Worm (Caenorhabditis elegans) whole organism, early embryonic: ENCODE measurements around the gene prx-2.

Source experiments
- B0310.2 ChIP-seq: sonication (generic microtip); optimal IDR thresholded peaks from 2 replicates; lab custom pipeline; 2016; ENCODE audit warnings: mild to moderate bottlenecking, missing genetic modification characterization, missing compliant biosample characterization
- F13C5.2 ChIP-seq: sonication (generic microtip); optimal IDR thresholded peaks from 2 replicates; lab custom pipeline; 2017; ENCODE audit warnings: mild to moderate bottlenecking, missing genetic modification characterization, inconsistent platforms, missing compliant biosample characterization
- aly-1 ChIP-seq: sonication (generic microtip); optimal IDR thresholded peaks from 2 replicates; lab custom pipeline; 2016; ENCODE audit warnings: missing genetic modification characterization, missing compliant biosample characterization
- ama-1 ChIP-seq: fragments of 150-350 bp; optimal IDR thresholded peaks from 2 replicates; lab custom pipeline; 2014
- ceh-13 ChIP-seq: fragments of 200-800 bp; sonication (Bioruptor generic); optimal IDR thresholded peaks from 2 replicates; lab custom pipeline; 2018; ENCODE audit warnings: mild to moderate bottlenecking, missing genetic modification characterization, missing compliant biosample characterization
- ceh-36 ChIP-seq: sonication (generic microtip); optimal IDR thresholded peaks from 2 replicates; lab custom pipeline; 2016; ENCODE audit warnings: missing genetic modification characterization, inconsistent platforms, missing compliant biosample characterization
- ets-7 ChIP-seq: sonication (generic microtip); optimal IDR thresholded peaks from 2 replicates; lab custom pipeline; 2016; ENCODE audit warnings: missing genotype, missing genetic modification characterization, missing compliant biosample characterization
- flt-1 ChIP-seq: fragments of 200-800 bp; sonication (Bioruptor generic); IDR thresholded peaks from 2 replicates; pipeline ENCODE4 v1.3.6; 2022; ENCODE audit warnings: missing genetic modification characterization, missing compliant biosample characterization
- hmbx-1 ChIP-seq: sonication (generic microtip); optimal IDR thresholded peaks from 2 replicates; lab custom pipeline; 2016; ENCODE audit warnings: mild to moderate bottlenecking, missing genetic modification characterization, missing compliant biosample characterization
- hmg-4 ChIP-seq: fragments of 200-800 bp; sonication (Bioruptor generic); optimal IDR thresholded peaks from 2 replicates; lab custom pipeline; 2018; ENCODE audit warnings: mild to moderate bottlenecking, missing genetic modification characterization, missing compliant biosample characterization
- hnd-1 ChIP-seq: sonication (generic microtip); optimal IDR thresholded peaks from 2 replicates; lab custom pipeline; 2016; ENCODE audit warnings: missing genetic modification characterization, missing compliant biosample characterization
- pes-1 ChIP-seq: fragments of 200-800 bp; sonication (Bioruptor generic); IDR thresholded peaks from 2 replicates; pipeline ENCODE4 v1.3.6; 2022; ENCODE audit warnings: missing genetic modification reagents, missing genetic modification characterization, missing compliant biosample characterization
- scrt-1 ChIP-seq: fragments of 200-800 bp; sonication (Bioruptor generic); IDR thresholded peaks from 2 replicates; pipeline ENCODE4 v1.3.6; 2022; ENCODE audit warnings: missing genetic modification characterization, missing compliant biosample characterization
- sea-1 ChIP-seq: fragments of 200-800 bp; sonication (Bioruptor generic); conservative IDR thresholded peaks from 2 replicates; pipeline ENCODE4 v1.3.6; 2022; ENCODE audit warnings: missing genetic modification characterization, missing compliant biosample characterization
- tbx-11 ChIP-seq: fragments of 200-800 bp; sonication (Bioruptor generic); IDR thresholded peaks from 2 replicates; pipeline ENCODE4 v1.3.6; 2022; ENCODE audit warnings: missing genetic modification characterization, missing compliant biosample characterization
- tbx-37 ChIP-seq: fragments of 200-800 bp; sonication (Bioruptor generic); conservative IDR thresholded peaks from 2 replicates; pipeline ENCODE4 v1.3.6; 2022; ENCODE audit warnings: missing genetic modification reagents, missing genetic modification characterization, missing compliant biosample characterization
- tra-4 ChIP-seq: sonication (generic microtip); optimal IDR thresholded peaks from 2 replicates; lab custom pipeline; 2017; ENCODE audit warnings: missing genetic modification characterization, missing compliant biosample characterization

Gene prx-2

ce11 chrIV:11668001-11668400 lies 24.1 kb downstream of the prx-2 start, which contains the start of gene atg-4.2:
Gene atg-4.2 (plus strand): TSS chrIV:11668024.
- TF ChIP-seq sea-1 (GFP tag; lab: Robert Waterston, UW): no peak
- no peak for TF ChIP-seq ceh-13 (GFP tag; lab: Kevin White, UChicago)

DNA sequence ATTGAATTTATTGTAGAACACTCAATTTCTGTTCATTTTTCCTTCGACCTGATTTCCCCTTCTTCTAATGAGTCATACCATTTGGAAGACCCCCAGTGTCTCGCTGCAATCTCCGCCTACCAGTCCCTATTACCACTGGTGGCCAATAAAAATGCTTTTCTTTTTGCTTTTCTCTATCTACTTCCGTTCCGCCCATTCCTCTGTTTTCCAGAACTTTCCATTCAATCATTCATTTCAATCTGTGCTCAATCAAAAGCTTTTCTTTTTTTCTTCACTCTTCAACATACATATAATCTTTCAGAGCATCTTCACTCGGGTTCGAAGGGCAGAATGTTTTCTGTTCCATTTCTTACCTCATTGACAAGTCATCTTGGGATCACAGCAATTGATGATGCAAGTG lies 29.6 kb downstream of the prx-2 start, which contains the start of gene inx-8:
TSS of gene inx-8 (plus strand) at position 301 of the 400 bp plus-strand sequence.
- no peak for TF ChIP-seq B0310.2 (tag; lab: Kevin White, UChicago)
- TF ChIP-seq aly-1 (tag; lab: Kevin White, UChicago): no peak
- TF ChIP-seq tra-4 (tag; lab: Kevin White, UChicago): no peak
- TF ChIP-seq ets-7 (tag; lab: Kevin White, UChicago): no peak
- no peak for TF ChIP-seq scrt-1
- TF ChIP-seq ceh-36 (tag; lab: Kevin White, UChicago): no peak
- no peak for TF ChIP-seq pes-1 (GFP tag; lab: Robert Waterston, UW)
- TF ChIP-seq flt-1 (GFP tag; lab: Robert Waterston, UW): no peak
- TF ChIP-seq tbx-11 (GFP tag; lab: Robert Waterston, UW): no peak
- TF ChIP-seq ama-1 (lab: Kevin White, UChicago): no peak
- TF ChIP-seq ceh-13 (GFP tag; lab: Kevin White, UChicago): no peak

ce11 chrIV:11676054-11676453 lies 32.1 kb downstream of the prx-2 start, which contains the start of gene inx-9:
Gene inx-9 (plus strand): TSS chrIV:11676354.
- TF ChIP-seq ets-7 (tag; lab: Kevin White, UChicago) (no peak), hmbx-1 (no peak), B0310.2 (tag; lab: Kevin White, UChicago) (no peak), ceh-13 (GFP tag; lab: Kevin White, UChicago) (no peak), tbx-11 (GFP tag; lab: Robert Waterston, UW) (no peak), ceh-36 (tag; lab: Kevin White, UChicago) (no peak), scrt-1 (no peak), sea-1 (GFP tag; lab: Robert Waterston, UW) (no peak), tbx-37 (GFP tag; lab: Robert Waterston, UW) (no peak), aly-1 (tag; lab: Kevin White, UChicago) (no peak), pes-1 (GFP tag; lab: Robert Waterston, UW) (no peak), F13C5.2 (tag; lab: Kevin White, UChicago) (no peak), ama-1 (lab: Kevin White, UChicago) (no peak), hmg-4 (GFP tag; lab: Kevin White, UChicago) (no peak), hnd-1 (tag; lab: Kevin White, UChicago) (no peak), tra-4 (tag; lab: Kevin White, UChicago) (no peak)

DNA sequence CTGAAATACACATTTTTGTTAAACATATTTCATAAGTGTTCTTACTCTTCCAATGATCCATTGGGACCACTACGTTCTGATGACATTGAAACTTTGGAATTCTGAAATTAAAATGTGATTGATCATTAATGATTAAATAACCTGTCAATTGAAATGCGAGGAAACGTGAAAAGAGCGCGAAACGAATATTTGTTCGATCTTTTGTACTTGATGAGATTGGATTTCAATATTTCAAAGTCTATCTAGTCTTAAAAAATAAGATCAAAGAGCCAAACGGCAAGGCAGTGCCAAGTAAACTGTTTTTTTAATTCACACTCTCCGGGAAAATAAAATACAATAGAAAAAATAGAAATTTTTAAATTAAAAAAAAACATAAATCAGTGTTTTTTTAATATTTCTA lies 38.0 kb downstream of the prx-2 start, which contains the start of gene ZK792.4:
TSS of gene ZK792.4 (minus strand) at position 101 of the 400 bp plus-strand sequence.
- TF ChIP-seq aly-1 (tag; lab: Kevin White, UChicago) (no peak), tra-4 (tag; lab: Kevin White, UChicago) (no peak), ceh-13 (GFP tag; lab: Kevin White, UChicago) (no peak), tbx-11 (GFP tag; lab: Robert Waterston, UW) (no peak), F13C5.2 (tag; lab: Kevin White, UChicago) (no peak), ceh-36 (tag; lab: Kevin White, UChicago) (no peak), hmbx-1 (no peak), sea-1 (GFP tag; lab: Robert Waterston, UW) (no peak), pes-1 (GFP tag; lab: Robert Waterston, UW) (no peak), scrt-1 (no peak), B0310.2 (tag; lab: Kevin White, UChicago) (no peak), flt-1 (GFP tag; lab: Robert Waterston, UW) (no peak)

DNA sequence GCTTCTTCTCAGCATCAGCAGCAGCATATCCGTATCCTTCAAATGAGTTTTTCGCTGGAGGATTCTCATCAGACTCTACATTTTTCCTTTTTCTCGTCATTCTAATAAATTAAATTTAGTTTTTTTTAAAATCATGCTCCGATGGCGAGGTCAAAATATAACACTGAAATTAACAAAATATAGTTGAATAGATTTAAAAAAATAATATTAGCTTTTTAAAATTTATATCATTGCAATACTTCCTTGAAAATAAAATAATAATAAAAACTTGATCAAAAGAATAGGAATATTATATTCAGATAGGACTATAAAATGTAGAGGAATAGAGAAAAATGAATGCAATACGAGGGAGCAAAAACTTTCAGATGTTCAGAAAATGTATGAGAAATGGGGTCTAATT lies 44.1 kb downstream of the prx-2 start, which contains the start of gene ZK792.5:
TSS of gene ZK792.5 (minus strand) at position 101 of the 400 bp plus-strand sequence.
- TF ChIP-seq sea-1 (GFP tag; lab: Robert Waterston, UW): no peak
- no peak for TF ChIP-seq hmg-4 (GFP tag; lab: Kevin White, UChicago)
- TF ChIP-seq pes-1 (GFP tag; lab: Robert Waterston, UW): no peak
- no peak for TF ChIP-seq hnd-1 (tag; lab: Kevin White, UChicago)
- no peak for TF ChIP-seq tra-4 (tag; lab: Kevin White, UChicago)
- TF ChIP-seq flt-1 (GFP tag; lab: Robert Waterston, UW): no peak
- TF ChIP-seq ceh-36 (tag; lab: Kevin White, UChicago): no peak
- no peak for TF ChIP-seq aly-1 (tag; lab: Kevin White, UChicago)
- no peak for TF ChIP-seq B0310.2 (tag; lab: Kevin White, UChicago)

- no peak for TF ChIP-seq pes-1 (GFP tag; lab: Robert Waterston, UW)
- TF ChIP-seq ets-7 (tag; lab: Kevin White, UChicago): no peak
- TF ChIP-seq scrt-1: no peak
- TF ChIP-seq B0310.2 (tag; lab: Kevin White, UChicago): no peak
- TF ChIP-seq F13C5.2 (tag; lab: Kevin White, UChicago): no peak
- TF ChIP-seq tbx-37 (GFP tag; lab: Robert Waterston, UW): no peak
- TF ChIP-seq ceh-13 (GFP tag; lab: Kevin White, UChicago): no peak
- TF ChIP-seq hmbx-1: no peak
- no peak for TF ChIP-seq sea-1 (GFP tag; lab: Robert Waterston, UW)
- no peak for TF ChIP-seq flt-1 (GFP tag; lab: Robert Waterston, UW)
- no peak for TF ChIP-seq aly-1 (tag; lab: Kevin White, UChicago)
- TF ChIP-seq ama-1 (lab: Kevin White, UChicago): no peak
- TF ChIP-seq hnd-1 (tag; lab: Kevin White, UChicago): no peak
These were observed 47.1 kb downstream of the prx-2 start, which contains the start of gene let-60 for ce11 chrIV:11690988-11691387. Gene let-60 (minus strand): TSS chrIV:11691088.

DNA sequence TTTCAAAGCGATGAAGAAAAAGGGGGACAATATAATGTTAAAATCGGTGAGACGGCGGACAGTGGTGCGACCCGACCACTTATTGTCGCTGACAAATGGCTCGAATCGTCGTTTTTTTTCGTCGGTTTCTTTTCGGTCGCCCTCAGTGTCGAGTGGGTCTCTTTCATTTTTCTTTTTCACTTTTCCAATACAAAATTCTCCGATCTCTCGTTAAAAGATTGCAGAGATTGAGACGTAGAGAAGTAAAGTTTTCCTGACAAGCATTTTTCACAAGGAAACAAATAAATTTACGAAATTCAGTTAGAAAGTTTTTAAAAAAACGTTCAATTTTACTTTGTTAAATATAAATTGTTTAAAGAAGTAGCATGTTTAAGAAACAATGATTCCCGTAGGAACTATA lies 47.6 kb downstream of the prx-2 start:
- TF ChIP-seq ceh-36 (tag; lab: Kevin White, UChicago): no peak
- no peak for TF ChIP-seq tbx-37 (GFP tag; lab: Robert Waterston, UW)
- no peak for TF ChIP-seq aly-1 (tag; lab: Kevin White, UChicago)
- no peak for TF ChIP-seq ceh-13 (GFP tag; lab: Kevin White, UChicago)
- no peak for TF ChIP-seq hmbx-1
- no peak for TF ChIP-seq F13C5.2 (tag; lab: Kevin White, UChicago)
- TF ChIP-seq sea-1 (GFP tag; lab: Robert Waterston, UW): no peak
- no peak for TF ChIP-seq tbx-11 (GFP tag; lab: Robert Waterston, UW)
- no peak for TF ChIP-seq B0310.2 (tag; lab: Kevin White, UChicago)
- no peak for TF ChIP-seq tra-4 (tag; lab: Kevin White, UChicago)
- TF ChIP-seq scrt-1: no peak
- no peak for TF ChIP-seq hnd-1 (tag; lab: Kevin White, UChicago)
- no peak for TF ChIP-seq flt-1 (GFP tag; lab: Robert Waterston, UW)
- no peak for TF ChIP-seq hmg-4 (GFP tag; lab: Kevin White, UChicago)
- TF ChIP-seq ama-1 (lab: Kevin White, UChicago): no peak
